Fruit fly (Drosophila melanogaster): ENCODE data around the gene msl-2.

The msl-2 gene

DNA sequence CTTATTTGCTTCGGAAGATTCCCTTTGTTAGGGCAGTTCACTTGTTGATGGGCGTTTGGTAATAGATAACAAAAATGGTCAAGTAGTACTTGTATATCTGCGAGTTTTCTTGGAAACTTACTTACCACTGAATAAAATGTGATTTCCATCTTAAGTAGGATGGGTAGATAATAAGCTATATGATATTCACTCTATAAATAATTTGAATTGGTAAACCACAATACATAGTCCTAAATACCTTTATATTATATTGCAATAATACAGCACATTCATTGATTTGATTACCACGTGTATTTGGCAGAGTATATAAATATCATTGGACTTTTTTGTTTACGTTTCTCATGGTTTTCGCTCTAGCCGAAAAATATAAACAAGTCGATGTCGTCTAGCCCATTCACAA lies 10.0 kb upstream of the msl-2 start (continued):
- TF ChIP-seq Hsf (GFP tag; optimal IDR thresholded peaks at IDR 0.05), result peak; percentile 70
- no peak for TF ChIP-seq fd102C (GFP tag; optimal IDR thresholded peaks at IDR 0.05)
- TF ChIP-seq Atf-2 (GFP tag; optimal IDR thresholded peaks at IDR 0.05), result no peak
- TF ChIP-seq CG32767 (GFP tag; IDR thresholded peaks at IDR 0.05), result peak; percentile 46; the same call in 1 of the 2 replicates
- peak; percentile 31 for TF ChIP-seq vfl (GFP tag; optimal IDR thresholded peaks at IDR 0.05)
- TF ChIP-seq CG8290 (GFP tag; optimal IDR thresholded peaks at IDR 0.05), result no peak
- peak in 1 of 2 experiments; percentile 35 for TF ChIP-seq CG8290 (tag; optimal IDR thresholded peaks at IDR 0.05)
- no peak for TF ChIP-seq CG7271 (tag; optimal IDR thresholded peaks at IDR 0.05)
- TF ChIP-seq Bgb (GFP tag; IDR thresholded peaks at IDR 0.05; ENCODE audit: partially characterized antibody), result no peak
- peak; percentile 53 for TF ChIP-seq CG8924 (tag; optimal IDR thresholded peaks at IDR 0.05)
- no peak for TF ChIP-seq Hr78 (GFP tag; optimal IDR thresholded peaks at IDR 0.05)
- no peak for TF ChIP-seq sim (GFP tag; IDR thresholded peaks at IDR 0.05)
- TF ChIP-seq Kr (GFP tag; optimal IDR thresholded peaks at IDR 0.05), result no peak
- TF ChIP-seq CG9727 (GFP tag; optimal IDR thresholded peaks at IDR 0.05), result peak; percentile 62
- TF ChIP-seq CG1647 (GFP tag; optimal IDR thresholded peaks at IDR 0.05), result no peak
- no peak for TF ChIP-seq CG6654 (GFP tag; optimal IDR thresholded peaks at IDR 0.05)
- TF ChIP-seq CG32772 (GFP tag; IDR thresholded peaks at IDR 0.05), result peak; percentile 7; the same call in 1 of the 2 replicates
- peak; percentile 55; the same call in 1 of the 3 replicates for TF ChIP-seq Dbx (GFP tag; IDR thresholded peaks at IDR 0.05)
- TF ChIP-seq CG3163 (GFP tag; optimal IDR thresholded peaks at IDR 0.05), result no peak
- peak; percentile 38 for TF ChIP-seq CG14667 (GFP tag; IDR thresholded peaks at IDR 0.05)
- no peak for TF ChIP-seq twi (tag; optimal IDR thresholded peaks at IDR 0.05)
- peak; percentile 77 for TF ChIP-seq CG11504 (tag; optimal IDR thresholded peaks at IDR 0.05)
- peak; percentile 24 for TF ChIP-seq salm (tag; optimal IDR thresholded peaks at IDR 0.05)
- TF ChIP-seq tll (GFP tag; optimal IDR thresholded peaks at IDR 0.05), result no peak
- peak; percentile 26 for TF ChIP-seq dmrt11E (tag; optimal IDR thresholded peaks at IDR 0.05)
- TF ChIP-seq CG14014 (GFP tag; IDR thresholded peaks at IDR 0.05), result peak; percentile 49; the same call in 1 of the 2 replicates
- TF ChIP-seq vvl (GFP tag; IDR thresholded peaks at IDR 0.05), result peak; percentile 44
- peak; percentile 26 for TF ChIP-seq CG13775 (GFP tag; optimal IDR thresholded peaks at IDR 0.05)
- TF ChIP-seq cas (GFP tag; IDR thresholded peaks at IDR 0.05), result no peak
- TF ChIP-seq CG10431 (GFP tag; optimal IDR thresholded peaks at IDR 0.05), result no peak
- TF ChIP-seq CG14050 (GFP tag; IDR thresholded peaks at IDR 0.05), result no peak; the same call in 2 of the 3 replicates
- TF ChIP-seq her (GFP tag; optimal IDR thresholded peaks at IDR 0.05), result no peak
- no peak for TF ChIP-seq bowl (GFP tag; IDR thresholded peaks at IDR 0.05)
- TF ChIP-seq sqz (GFP tag; optimal IDR thresholded peaks at IDR 0.05), result no peak
- peak; percentile 24 for TF ChIP-seq Myb (GFP tag; optimal IDR thresholded peaks at IDR 0.05)
- peak; percentile 45; the same call in 1 of the 2 replicates for TF ChIP-seq gsb (GFP tag; IDR thresholded peaks at IDR 0.05)
- TF ChIP-seq CG7839 (tag; optimal IDR thresholded peaks at IDR 0.05), result peak; percentile 81
- TF ChIP-seq Hmx (GFP tag; optimal IDR thresholded peaks at IDR 0.05), result peak; percentile 53
- TF ChIP-seq gt (GFP tag; IDR thresholded peaks at IDR 0.05), result no peak
- no peak for TF ChIP-seq CG4404 (GFP tag; IDR thresholded peaks at IDR 0.05)
- no peak for TF ChIP-seq CG12299 (tag; optimal IDR thresholded peaks at IDR 0.05)
- no peak for TF ChIP-seq CG8765 (GFP tag; IDR thresholded peaks at IDR 0.05)
- no peak for TF ChIP-seq vnd (GFP tag; IDR thresholded peaks at IDR 0.05; ENCODE audit: partially characterized antibody)
- peak; percentile 50 for TF ChIP-seq nau (GFP tag; optimal IDR thresholded peaks at IDR 0.05)
- TF ChIP-seq lmd (GFP tag; IDR thresholded peaks at IDR 0.05), result peak; percentile 76
- no peak for TF ChIP-seq eve (GFP tag; optimal IDR thresholded peaks at IDR 0.05)
- TF ChIP-seq CG3407 (GFP tag; optimal IDR thresholded peaks at IDR 0.05), result peak; percentile 6
- no peak for TF ChIP-seq Blimp-1 (GFP tag; optimal IDR thresholded peaks at IDR 0.05)
- TF ChIP-seq Hr51 (GFP tag; optimal IDR thresholded peaks at IDR 0.05), result peak in 1 of 2 experiments; percentile 81
- no peak for TF ChIP-seq luna (GFP tag; optimal IDR thresholded peaks at IDR 0.05)
- TF ChIP-seq ken (GFP tag; IDR thresholded peaks at IDR 0.05), result no peak
